Worm (Caenorhabditis elegans): ENCODE results near the gene cdh-4.
A peak's percentile ranks its signal among the peaks of the same experiment; 100 is the strongest.

Gene cdh-4

ce11 chrIII:4551963-4552362, 31.8 kb downstream of the cdh-4 start:
- no peak for TF ChIP-seq ahr-1 (tag; optimal IDR thresholded peaks at IDR 0.05)
- TF ChIP-seq nhr-11 (tag; optimal IDR thresholded peaks at IDR 0.05): no peak
- no peak for TF ChIP-seq hlh-15 (tag; optimal IDR thresholded peaks at IDR 0.05)
- peak; percentile 34 for TF ChIP-seq ceh-18 (tag; optimal IDR thresholded peaks at IDR 0.05)
- peak; percentile 25 for TF ChIP-seq ceh-2 (tag; optimal IDR thresholded peaks at IDR 0.05)
- no peak for TF ChIP-seq ceh-14 (tag; optimal IDR thresholded peaks at IDR 0.05)
- TF ChIP-seq npax-4 (tag; optimal IDR thresholded peaks at IDR 0.05): no peak
- no peak for TF ChIP-seq nfya-1 (tag; optimal IDR thresholded peaks at IDR 0.05)
- TF ChIP-seq ets-4 (tag; optimal IDR thresholded peaks at IDR 0.05): no peak
- TF ChIP-seq tbx-2 (tag; optimal IDR thresholded peaks at IDR 0.05): no peak
- no peak for TF ChIP-seq tbx-7 (tag; optimal IDR thresholded peaks at IDR 0.05)
- TF ChIP-seq mec-3 (tag; optimal IDR thresholded peaks at IDR 0.05; ENCODE audit: borderline replicate concordance): no peak

- no peak for TF ChIP-seq madf-2 (tag; optimal IDR thresholded peaks at IDR 0.05)
- TF ChIP-seq elt-2 (tag; optimal IDR thresholded peaks at IDR 0.05): peak; percentile 55
- no peak for TF ChIP-seq ceh-19 (GFP tag; optimal IDR thresholded peaks at IDR 0.05)
- TF ChIP-seq C08G9.2 (tag; optimal IDR thresholded peaks at IDR 0.05): no peak
Measured at ce11 chrIII:4552872-4553271, 32.7 kb downstream of the cdh-4 start.

ce11 chrIII:4553316-4553715, 33.2 kb downstream of the cdh-4 start, which contains the start of gene imph-1:
imph-1 (plus strand) TSS chrIII:4553616.
- no peak for TF ChIP-seq ceh-22 (tag; optimal IDR thresholded peaks at IDR 0.05)
- no peak for TF ChIP-seq pag-3 (tag; optimal IDR thresholded peaks at IDR 0.05; ENCODE audit: borderline replicate concordance)
- no peak for TF ChIP-seq ceh-34 (tag; optimal IDR thresholded peaks at IDR 0.05)
- no peak for TF ChIP-seq mec-3 (tag; optimal IDR thresholded peaks at IDR 0.05; ENCODE audit: borderline replicate concordance)
- no peak for TF ChIP-seq K02D7.2 (tag; optimal IDR thresholded peaks at IDR 0.05)
- TF ChIP-seq nhr-11 (tag; optimal IDR thresholded peaks at IDR 0.05): no peak
- TF ChIP-seq ama-1 (optimal IDR thresholded peaks at IDR 0.05): no peak
- TF ChIP-seq madf-2 (tag; optimal IDR thresholded peaks at IDR 0.05): no peak
- no peak for TF ChIP-seq pha-4 (tag; optimal IDR thresholded peaks at IDR 0.05)
- no peak for TF ChIP-seq elt-2 (tag; optimal IDR thresholded peaks at IDR 0.05)
- no peak for TF ChIP-seq lin-11 (tag; optimal IDR thresholded peaks at IDR 0.05)
- no peak for TF ChIP-seq sdc-2 (tag; optimal IDR thresholded peaks at IDR 0.05)
- TF ChIP-seq sox-2 (GFP tag; IDR thresholded peaks at IDR 0.05): no peak
- no peak for TF ChIP-seq ceh-31 (tag; optimal IDR thresholded peaks at IDR 0.05)
- no peak for TF ChIP-seq unc-42 (tag; optimal IDR thresholded peaks at IDR 0.05)
- no peak for TF ChIP-seq ceh-19 (GFP tag; optimal IDR thresholded peaks at IDR 0.05)
- TF ChIP-seq unc-3 (GFP tag; conservative IDR thresholded peaks at IDR 0.05): no peak
- TF ChIP-seq unc-3 (tag; optimal IDR thresholded peaks at IDR 0.05): no peak
- no peak for TF ChIP-seq ceh-45 (GFP tag; IDR thresholded peaks at IDR 0.05)
- no peak for TF ChIP-seq ets-4 (tag; optimal IDR thresholded peaks at IDR 0.05)

ce11 chrIII:4555345-4555744, 35.2 kb downstream of the cdh-4 start:
- peak; percentile 33 for TF ChIP-seq unc-42 (tag; optimal IDR thresholded peaks at IDR 0.05)
- no peak for TF ChIP-seq dve-1 (tag; optimal IDR thresholded peaks at IDR 0.05)

- TF ChIP-seq sdc-2 (tag; optimal IDR thresholded peaks at IDR 0.05) (no peak), C38D4.7 (GFP tag; optimal IDR thresholded peaks at IDR 0.05) (no peak), pax-1 (tag; optimal IDR thresholded peaks at IDR 0.05) (peak; percentile 23), elt-4 (tag; optimal IDR thresholded peaks at IDR 0.05) (no peak), elt-2 (tag; optimal IDR thresholded peaks at IDR 0.05) (no peak), pha-4 (tag; optimal IDR thresholded peaks at IDR 0.05) (no peak), pha-2 (tag; optimal IDR thresholded peaks at IDR 0.05) (no peak), fax-1 (tag; optimal IDR thresholded peaks at IDR 0.05) (no peak), mec-3 (tag; optimal IDR thresholded peaks at IDR 0.05; ENCODE audit: borderline replicate concordance) (no peak), eyg-1 (tag; optimal IDR thresholded peaks at IDR 0.05) (no peak), odd-2 (tag; optimal IDR thresholded peaks at IDR 0.05) (no peak), ahr-1 (tag; optimal IDR thresholded peaks at IDR 0.05) (no peak), ama-1 (optimal IDR thresholded peaks at IDR 0.05) (peak; percentile 52), ceh-14 (tag; optimal IDR thresholded peaks at IDR 0.05) (no peak), zip-5 (tag; optimal IDR thresholded peaks at IDR 0.05) (no peak), ceh-31 (tag; optimal IDR thresholded peaks at IDR 0.05) (peak; percentile 66), lim-6 (tag; optimal IDR thresholded peaks at IDR 0.05) (no peak), sox-4 (tag; optimal IDR thresholded peaks at IDR 0.05) (no peak), unc-55 (GFP tag; optimal IDR thresholded peaks at IDR 0.05) (peak; percentile 67), fkh-10 (GFP tag; optimal IDR thresholded peaks at IDR 0.05) (no peak), unc-42 (tag; optimal IDR thresholded peaks at IDR 0.05) (peak; percentile 7), T23F11.4 (GFP tag; optimal IDR thresholded peaks at IDR 0.05) (no peak), tbx-2 (tag; optimal IDR thresholded peaks at IDR 0.05) (peak; percentile 48), syd-9 (tag; optimal IDR thresholded peaks at IDR 0.05) (no peak), tbx-7 (tag; optimal IDR thresholded peaks at IDR 0.05) (no peak)
Measured at ce11 chrIII:4560393-4560890, 40.3 kb downstream of the cdh-4 start.
